Fruit fly (Drosophila melanogaster): Measurements from ENCODE around the gene wake.
A peak's percentile ranks its signal among the peaks of the same experiment; 100 is the strongest.

Gene wake

dm6 chr3R:22664274-22664673 is 24.7 kb downstream of the wake start (continued):
- peak; percentile 34 for TF ChIP-seq CG7556 (GFP tag; optimal IDR thresholded peaks at IDR 0.05)
- peak; percentile 48; the same call in 1 of the 2 replicates for TF ChIP-seq esg (GFP tag; conservative IDR thresholded peaks at IDR 0.05)
- no peak for TF ChIP-seq CG15601 (tag; optimal IDR thresholded peaks at IDR 0.05)
- TF ChIP-seq jing (GFP tag; optimal IDR thresholded peaks at IDR 0.05): peak; percentile 3
- no peak for TF ChIP-seq dmrt11E (tag; optimal IDR thresholded peaks at IDR 0.05)
- peak; percentile 41 for TF ChIP-seq her (GFP tag; optimal IDR thresholded peaks at IDR 0.05)
- TF ChIP-seq CG32767 (GFP tag; IDR thresholded peaks at IDR 0.05): 0 out of 2 replicates have a peak, but pooled peaks have one; percentile 25
- TF ChIP-seq CG7839 (tag; optimal IDR thresholded peaks at IDR 0.05): peak; percentile 54
- peak; percentile 47; the same call in 1 of the 2 replicates for TF ChIP-seq Ptx1 (GFP tag; IDR thresholded peaks at IDR 0.05)
- no peak for TF ChIP-seq insv (GFP tag; optimal IDR thresholded peaks at IDR 0.05)
- TF ChIP-seq CG12659 (GFP tag; optimal IDR thresholded peaks at IDR 0.05): no peak
- no peak for TF ChIP-seq Kr (GFP tag; optimal IDR thresholded peaks at IDR 0.05)
- 0 out of 2 replicates have a peak, but pooled peaks have one; percentile 27 for TF ChIP-seq wdn (GFP tag; IDR thresholded peaks at IDR 0.05)
- TF ChIP-seq gsb (GFP tag; IDR thresholded peaks at IDR 0.05): no peak
- TF ChIP-seq wor (GFP tag; IDR thresholded peaks at IDR 0.05): peak; percentile 60
- peak; percentile 55; the same call in 1 of the 3 replicates for TF ChIP-seq CG34422 (GFP tag; IDR thresholded peaks at IDR 0.05)
- peak; percentile 4 for TF ChIP-seq Hr3 (GFP tag; optimal IDR thresholded peaks at IDR 0.05)
- peak; percentile 3 for TF ChIP-seq maf-S (GFP tag; optimal IDR thresholded peaks at IDR 0.05)
- no peak for TF ChIP-seq Usf (GFP tag; optimal IDR thresholded peaks at IDR 0.05)
- TF ChIP-seq CG8089 (GFP tag; optimal IDR thresholded peaks at IDR 0.05): peak; percentile 22
- no peak for TF ChIP-seq nerfin-1 (tag; optimal IDR thresholded peaks at IDR 0.05)
- peak; percentile 2 for TF ChIP-seq CG4282 (GFP tag; optimal IDR thresholded peaks at IDR 0.05)
- no peak for TF ChIP-seq vnd (GFP tag; IDR thresholded peaks at IDR 0.05; ENCODE audit: partially characterized antibody)
- peak; percentile 35 for TF ChIP-seq bcd (GFP tag; optimal IDR thresholded peaks at IDR 0.05)
- TF ChIP-seq oc (tag; optimal IDR thresholded peaks at IDR 0.05): peak; percentile 63
- no peak for TF ChIP-seq odd (GFP tag; optimal IDR thresholded peaks at IDR 0.05)
- TF ChIP-seq CG9817 (tag; optimal IDR thresholded peaks at IDR 0.05): peak; percentile 28
- no peak for TF ChIP-seq CG12104 (GFP tag; optimal IDR thresholded peaks at IDR 0.05)
- no peak for TF ChIP-seq gcm (GFP tag; optimal IDR thresholded peaks at IDR 0.05)
- no peak for TF ChIP-seq stwl (tag; optimal IDR thresholded peaks at IDR 0.05)
- TF ChIP-seq eve (GFP tag; optimal IDR thresholded peaks at IDR 0.05): peak in 1 of 2 experiments; percentile 5
- peak; percentile 37 for TF ChIP-seq CG12236 (GFP tag; optimal IDR thresholded peaks at IDR 0.05)
- TF ChIP-seq tx (GFP tag; optimal IDR thresholded peaks at IDR 0.05): peak; percentile 19
- peak; percentile 41 for TF ChIP-seq chn (GFP tag; optimal IDR thresholded peaks at IDR 0.05)
- no peak for TF ChIP-seq lov (optimal IDR thresholded peaks at IDR 0.05)
- TF ChIP-seq lov (GFP tag; IDR thresholded peaks at IDR 0.05): no peak
- TF ChIP-seq pzg (GFP tag; optimal IDR thresholded peaks at IDR 0.05): no peak
- no peak for TF ChIP-seq aop (GFP tag; IDR thresholded peaks at IDR 0.05)
- no peak for TF ChIP-seq hb (GFP tag; IDR thresholded peaks at IDR 0.05; ENCODE audit: partially characterized antibody)
- TF ChIP-seq CG6689 (GFP tag; IDR thresholded peaks at IDR 0.05): peak; percentile 57; the same call in 1 of the 2 replicates
- 0 out of 2 replicates have a peak, but pooled peaks have one; percentile 17 for TF ChIP-seq al (GFP tag; IDR thresholded peaks at IDR 0.05)
- TF ChIP-seq sqz (GFP tag; optimal IDR thresholded peaks at IDR 0.05): no peak
- TF ChIP-seq sc (optimal IDR thresholded peaks at IDR 0.05): no peak
- peak; percentile 30 for TF ChIP-seq sc (GFP tag; optimal IDR thresholded peaks at IDR 0.05)
- no peak for TF ChIP-seq Dad (GFP tag; optimal IDR thresholded peaks at IDR 0.05)
- TF ChIP-seq dimm (GFP tag; IDR thresholded peaks at IDR 0.05): 0 out of 2 replicates have a peak, but pooled peaks have one; percentile 37
- TF ChIP-seq dati (GFP tag; IDR thresholded peaks at IDR 0.05): no peak
- peak in 1 of 2 experiments; percentile 61 for TF ChIP-seq dpn (GFP tag; optimal IDR thresholded peaks at IDR 0.05)
- TF ChIP-seq stc (GFP tag; IDR thresholded peaks at IDR 0.05): 0 out of 2 replicates have a peak, but pooled peaks have one; percentile 20
- no peak for TF ChIP-seq CG18764 (GFP tag; optimal IDR thresholded peaks at IDR 0.05)
- peak; percentile 15 for TF ChIP-seq Side (GFP tag; optimal IDR thresholded peaks at IDR 0.05)
- peak; percentile 43 for TF ChIP-seq fd96Cb (tag; optimal IDR thresholded peaks at IDR 0.05)
